Worm (Caenorhabditis elegans): ENCODE results near the gene abu-9.

The abu-9 gene

DNA sequence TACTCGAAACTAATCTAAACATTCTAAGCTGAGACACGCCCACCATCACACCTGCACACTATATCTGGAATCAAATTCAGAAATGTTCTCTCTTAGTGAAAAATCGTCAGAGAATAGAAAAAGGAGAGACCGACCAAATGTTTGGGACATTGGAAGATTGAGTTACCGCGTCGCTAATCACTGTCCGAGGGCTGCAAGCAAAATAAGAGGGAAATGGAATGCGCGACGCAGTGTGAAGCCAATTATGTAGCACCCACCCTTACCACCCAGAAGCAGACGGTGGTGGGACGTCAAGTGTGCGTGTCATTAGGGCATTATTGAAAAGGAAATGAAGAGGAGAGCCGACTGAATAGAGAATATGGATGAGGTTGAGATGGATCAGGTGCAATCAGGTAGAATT lies 10.3 kb upstream of the abu-9 start:
- no peak for TF ChIP-seq tbx-37 (GFP tag; conservative IDR thresholded peaks at IDR 0.05)
- no peak for TF ChIP-seq sea-1 (GFP tag; conservative IDR thresholded peaks at IDR 0.05)
- TF ChIP-seq B0310.2 (tag; optimal IDR thresholded peaks at IDR 0.05) = no peak
- TF ChIP-seq ama-1 (optimal IDR thresholded peaks at IDR 0.05) = no peak
- TF ChIP-seq ceh-36 (tag; optimal IDR thresholded peaks at IDR 0.05) = no peak
- no peak for TF ChIP-seq ceh-13 (GFP tag; optimal IDR thresholded peaks at IDR 0.05)
- TF ChIP-seq tbx-11 (GFP tag; IDR thresholded peaks at IDR 0.05) = no peak
- TF ChIP-seq hmbx-1 (tag; optimal IDR thresholded peaks at IDR 0.05) = no peak

DNA sequence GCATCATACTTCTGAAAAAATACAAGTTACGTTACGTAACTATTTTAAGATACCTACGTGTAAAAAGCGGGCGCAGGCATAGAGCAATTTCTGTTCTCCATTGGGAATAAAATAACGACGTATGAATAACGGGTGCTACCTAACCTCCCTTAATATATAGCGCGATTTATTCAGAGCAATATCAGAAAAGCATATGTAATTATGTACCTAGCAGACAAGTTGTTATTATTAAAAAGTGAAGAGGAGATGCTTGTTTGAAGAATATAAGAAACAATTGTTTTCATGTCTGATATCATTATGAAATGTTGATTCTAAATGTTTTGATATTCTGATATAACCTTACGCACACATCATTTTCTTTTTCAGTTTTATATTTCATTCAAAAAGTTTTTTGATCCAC lies 3.0 kb upstream of the abu-9 start, which contains the start of gene srh-11:
Gene srh-11 (minus strand): TSS at position 101 of the 400 bp plus-strand sequence.
- TF ChIP-seq ama-1 (optimal IDR thresholded peaks at IDR 0.05) (no peak), hmg-4 (GFP tag; optimal IDR thresholded peaks at IDR 0.05) (no peak), scrt-1 (GFP tag; IDR thresholded peaks at IDR 0.05) (no peak)

DNA sequence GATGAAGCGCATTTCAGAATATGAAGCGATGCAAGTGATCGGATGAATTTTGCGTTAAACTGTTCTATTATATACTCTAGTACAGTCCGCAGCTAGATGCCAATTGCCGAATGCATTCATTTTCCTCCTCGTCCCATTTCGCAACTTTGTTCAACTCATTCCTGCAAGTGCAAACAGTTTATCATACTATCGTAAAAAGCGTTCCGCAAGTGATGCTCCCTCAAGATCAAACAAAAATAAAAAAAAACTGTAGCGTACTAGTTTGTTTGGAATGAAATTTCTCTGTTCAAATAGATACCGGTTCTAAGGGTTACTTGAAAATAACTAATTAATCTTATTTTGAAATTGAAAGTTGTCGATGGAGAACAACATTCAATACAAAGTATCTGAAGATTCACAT lies 1.0 kb upstream of the abu-9 start, which contains the start of gene pqn-57:
Gene pqn-57 (minus strand): TSS at position 101 of the 400 bp plus-strand sequence.
- TF ChIP-seq ceh-13 (GFP tag; optimal IDR thresholded peaks at IDR 0.05) (no peak), B0310.2 (tag; optimal IDR thresholded peaks at IDR 0.05) (no peak), ets-7 (tag; optimal IDR thresholded peaks at IDR 0.05) (no peak), ama-1 (optimal IDR thresholded peaks at IDR 0.05) (no peak), F13C5.2 (tag; optimal IDR thresholded peaks at IDR 0.05) (no peak), hnd-1 (tag; optimal IDR thresholded peaks at IDR 0.05) (no peak)

DNA sequence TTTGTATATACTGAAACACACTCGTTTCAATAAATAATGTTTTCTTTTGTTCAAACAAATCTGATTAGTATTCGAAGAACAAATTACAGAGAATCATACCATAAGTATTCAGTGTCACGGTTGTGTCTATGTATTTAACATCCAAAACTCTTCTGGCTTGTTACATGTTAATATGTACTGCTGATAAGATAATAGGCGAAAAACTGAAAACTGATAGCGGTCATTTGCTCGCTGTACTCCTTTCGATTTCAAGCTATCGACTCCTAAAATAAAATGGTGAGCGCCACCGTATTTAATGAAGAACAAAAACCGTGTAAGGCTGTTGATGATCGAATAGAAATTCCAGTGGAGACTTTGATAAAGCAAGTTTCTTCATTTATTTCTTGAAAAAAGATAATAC lies 1.5 kb downstream of the abu-9 start, which contains the start of gene R09F10.1:
Gene R09F10.1 (plus strand): TSS at position 222 of the 400 bp plus-strand sequence.
- TF ChIP-seq hmbx-1 (tag; optimal IDR thresholded peaks at IDR 0.05) = no peak

DNA sequence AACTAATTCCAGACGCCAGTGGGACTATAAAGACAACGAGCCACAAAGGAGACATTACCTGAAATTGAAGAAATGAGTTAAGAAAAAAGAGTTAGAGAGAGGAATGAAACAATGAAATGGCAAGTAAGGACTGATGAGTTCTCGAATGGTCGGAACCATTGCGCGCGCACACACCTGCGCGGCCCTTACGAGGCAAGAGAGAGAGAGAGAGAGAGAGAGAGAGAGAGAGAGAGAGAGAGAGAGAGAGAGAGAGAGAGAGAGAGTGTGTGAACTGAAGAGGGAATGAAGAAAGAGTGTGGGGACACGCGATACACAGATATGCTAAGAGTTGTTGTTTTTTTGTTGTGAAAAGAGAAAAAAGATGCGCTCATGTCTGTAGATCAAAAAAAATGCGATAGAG lies 4.5 kb downstream of the abu-9 start, which contains the start of gene R09F10.8:
Gene R09F10.8 (minus strand): TSS at position 58 of the 400 bp plus-strand sequence.
- TF ChIP-seq hmg-4 (GFP tag; optimal IDR thresholded peaks at IDR 0.05) (no peak), tra-4 (tag; optimal IDR thresholded peaks at IDR 0.05) (no peak), scrt-1 (GFP tag; IDR thresholded peaks at IDR 0.05) (no peak), ama-1 (optimal IDR thresholded peaks at IDR 0.05) (no peak)

DNA sequence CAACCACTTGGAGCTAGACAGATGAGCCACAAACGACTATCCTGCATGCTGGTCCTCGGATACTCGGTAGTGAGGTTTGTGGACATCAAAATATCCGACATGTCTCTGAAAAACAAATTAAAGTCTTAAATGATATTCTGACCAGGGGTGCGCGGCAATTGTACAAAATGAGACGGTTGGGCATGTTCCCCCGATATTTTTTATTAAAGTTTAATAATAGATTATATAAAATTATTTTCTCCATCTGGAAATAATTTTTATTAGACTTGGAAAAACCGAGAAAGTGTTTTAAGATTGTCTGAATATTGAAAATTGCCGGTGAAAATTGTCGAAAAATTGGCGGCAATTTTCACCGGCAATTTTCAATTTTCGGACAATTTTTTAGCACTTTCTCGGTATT lies 5.9 kb downstream of the abu-9 start, which contains the start of gene F55E10.4:
Gene F55E10.4 (minus strand): TSS at position 101 of the 400 bp plus-strand sequence.
- TF ChIP-seq scrt-1 (GFP tag; IDR thresholded peaks at IDR 0.05) (no peak), tbx-37 (GFP tag; conservative IDR thresholded peaks at IDR 0.05) (no peak), flt-1 (GFP tag; IDR thresholded peaks at IDR 0.05) (no peak), sea-1 (GFP tag; conservative IDR thresholded peaks at IDR 0.05) (no peak), B0310.2 (tag; optimal IDR thresholded peaks at IDR 0.05) (no peak), tbx-11 (GFP tag; IDR thresholded peaks at IDR 0.05) (no peak), ets-7 (tag; optimal IDR thresholded peaks at IDR 0.05) (no peak), tra-4 (tag; optimal IDR thresholded peaks at IDR 0.05) (no peak), ceh-13 (GFP tag; optimal IDR thresholded peaks at IDR 0.05) (no peak), hmg-4 (GFP tag; optimal IDR thresholded peaks at IDR 0.05) (no peak), hmbx-1 (tag; optimal IDR thresholded peaks at IDR 0.05) (no peak), ceh-36 (tag; optimal IDR thresholded peaks at IDR 0.05) (no peak), F13C5.2 (tag; optimal IDR thresholded peaks at IDR 0.05) (no peak), ama-1 (optimal IDR thresholded peaks at IDR 0.05) (no peak), hnd-1 (tag; optimal IDR thresholded peaks at IDR 0.05) (no peak), pes-1 (GFP tag; IDR thresholded peaks at IDR 0.05) (no peak), aly-1 (tag; optimal IDR thresholded peaks at IDR 0.05) (no peak)

DNA sequence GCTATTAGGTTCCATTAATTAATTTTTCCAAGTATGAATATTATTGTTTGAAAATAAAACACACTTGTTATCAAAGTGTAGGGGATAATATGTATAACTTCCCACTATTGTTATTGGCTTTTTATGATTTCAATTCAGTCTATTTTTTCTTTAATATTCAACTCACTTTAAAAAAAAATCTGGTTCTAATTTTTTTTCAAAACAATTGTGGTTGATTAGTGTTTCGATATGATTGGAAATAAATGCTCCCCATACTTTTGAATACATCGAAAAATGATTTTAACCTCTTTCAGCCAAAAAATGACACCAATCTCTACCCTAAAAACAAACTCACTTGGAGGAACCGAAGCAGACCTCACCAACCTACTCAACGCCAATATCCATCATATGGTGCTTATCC lies 18.5 kb downstream of the abu-9 start, which contains the start of gene F55E10.2:
Gene F55E10.2 (plus strand): TSS at position 301 of the 400 bp plus-strand sequence.
- TF ChIP-seq aly-1 (tag; optimal IDR thresholded peaks at IDR 0.05) = no peak
- no peak for TF ChIP-seq ets-7 (tag; optimal IDR thresholded peaks at IDR 0.05)
- TF ChIP-seq ceh-36 (tag; optimal IDR thresholded peaks at IDR 0.05) = no peak
- no peak for TF ChIP-seq ama-1 (optimal IDR thresholded peaks at IDR 0.05)
- no peak for TF ChIP-seq flt-1 (GFP tag; IDR thresholded peaks at IDR 0.05)
- TF ChIP-seq tra-4 (tag; optimal IDR thresholded peaks at IDR 0.05) = no peak
- TF ChIP-seq hmg-4 (GFP tag; optimal IDR thresholded peaks at IDR 0.05) = no peak
- no peak for TF ChIP-seq tbx-11 (GFP tag; IDR thresholded peaks at IDR 0.05)
- no peak for TF ChIP-seq ceh-13 (GFP tag; optimal IDR thresholded peaks at IDR 0.05)
- no peak for TF ChIP-seq hnd-1 (tag; optimal IDR thresholded peaks at IDR 0.05)
- TF ChIP-seq F13C5.2 (tag; optimal IDR thresholded peaks at IDR 0.05) = no peak
- no peak for TF ChIP-seq tbx-37 (GFP tag; conservative IDR thresholded peaks at IDR 0.05)
- TF ChIP-seq sea-1 (GFP tag; conservative IDR thresholded peaks at IDR 0.05) = no peak
- no peak for TF ChIP-seq hmbx-1 (tag; optimal IDR thresholded peaks at IDR 0.05)
- no peak for TF ChIP-seq B0310.2 (tag; optimal IDR thresholded peaks at IDR 0.05)
- no peak for TF ChIP-seq scrt-1 (GFP tag; IDR thresholded peaks at IDR 0.05)
- no peak for TF ChIP-seq pes-1 (GFP tag; IDR thresholded peaks at IDR 0.05)

DNA sequence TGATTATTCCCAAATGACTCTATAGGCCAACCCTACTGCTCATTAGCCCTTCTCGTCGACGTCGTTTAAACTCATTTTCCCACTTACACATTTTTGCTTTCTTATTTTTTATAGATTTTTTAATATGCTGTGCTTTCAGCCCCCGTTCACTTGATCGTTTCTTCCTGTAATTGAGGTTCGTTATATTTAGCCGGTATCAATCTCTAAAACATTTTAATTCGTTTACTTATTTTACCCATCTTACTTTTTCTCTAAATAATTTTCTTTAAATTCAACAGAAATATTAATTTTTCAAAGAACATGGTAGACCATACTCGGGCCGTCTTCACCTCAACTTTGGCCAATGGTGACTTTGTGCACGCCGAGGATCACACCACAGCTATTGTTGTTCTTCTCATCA lies 19.8 kb downstream of the abu-9 start, which contains the start of gene F55E10.1:
Gene F55E10.1 (plus strand): TSS at position 301 of the 400 bp plus-strand sequence.
- TF ChIP-seq hnd-1 (tag; optimal IDR thresholded peaks at IDR 0.05) (no peak), hmg-4 (GFP tag; optimal IDR thresholded peaks at IDR 0.05) (no peak), tbx-37 (GFP tag; conservative IDR thresholded peaks at IDR 0.05) (no peak), scrt-1 (GFP tag; IDR thresholded peaks at IDR 0.05) (no peak), ama-1 (optimal IDR thresholded peaks at IDR 0.05) (no peak), pes-1 (GFP tag; IDR thresholded peaks at IDR 0.05) (no peak), tbx-11 (GFP tag; IDR thresholded peaks at IDR 0.05) (no peak), ets-7 (tag; optimal IDR thresholded peaks at IDR 0.05) (no peak), aly-1 (tag; optimal IDR thresholded peaks at IDR 0.05) (no peak)

Data from whole organism, early embryonic.